Fruit fly (Drosophila melanogaster) Kc167 (cell line): ENCODE measurements around the gene CG43072.

Source experiments
- Myc ChIP-seq: fragments of >200 bp; optimal IDR thresholded peaks from 2 replicates; lab custom pipeline; 2017; ENCODE audit warnings: missing external identifiers
- h ChIP-seq: fragments of >200 bp; optimal IDR thresholded peaks from 3 replicates; lab custom pipeline; 2018; ENCODE audit warnings: missing external identifiers
- insv ChIP-seq: fragments of >200 bp; optimal IDR thresholded peaks from 3 replicates; lab custom pipeline; 2018; ENCODE audit warnings: missing external identifiers
- psq ChIP-seq: fragments of >200 bp; optimal IDR thresholded peaks from 2 replicates; lab custom pipeline; 2017; ENCODE audit warnings: missing external identifiers
- ttk ChIP-seq: sonication (Bioruptor generic); optimal IDR thresholded peaks from 2 replicates; lab custom pipeline; 2017; ENCODE audit warnings: missing external identifiers

- no peak for TF ChIP-seq Myc (lab: Kevin White, UChicago)
- TF ChIP-seq h (lab: Kevin White, UChicago) = no peak
- TF ChIP-seq psq (lab: Kevin White, UChicago) = no peak
- no peak for TF ChIP-seq insv (lab: Kevin White, UChicago)
- TF ChIP-seq ttk (lab: Kevin White, UChicago) = no peak
Observed at dm6 chr3L:21053763-21054162, 11.9 kb upstream of the CG43072 start.
